Worm (Caenorhabditis elegans) whole organism, L1 larva: Measurements from ENCODE around the gene C11D2.4.
A peak's percentile ranks its signal among the peaks of the same experiment; 100 is the strongest.

Source experiments
- C16A3.4 ChIP-seq: fragments of 150-350 bp; optimal IDR thresholded peaks from 2 replicates; lab custom pipeline; 2014; ENCODE audit warnings: missing biosample characterization, missing genetic modification characterization
- F16B12.6 ChIP-seq: fragments of 150-350 bp; optimal IDR thresholded peaks from 2 replicates; lab custom pipeline; 2014; ENCODE audit warnings: missing biosample characterization, missing genetic modification characterization
- Y116A8C.19 ChIP-seq: sonication (generic microtip); optimal IDR thresholded peaks from 2 replicates; lab custom pipeline; 2016; ENCODE audit warnings: missing compliant biosample characterization, missing genetic modification characterization, borderline replicate concordance
- ceh-63 ChIP-seq: fragments of 200-800 bp; sonication (Bioruptor generic); optimal IDR thresholded peaks from 2 replicates; lab custom pipeline; 2018; ENCODE audit warnings: mild to moderate bottlenecking, missing genetic modification characterization, missing compliant biosample characterization
- ceh-90 ChIP-seq: sonication (generic microtip); optimal IDR thresholded peaks from 2 replicates; lab custom pipeline; 2016; ENCODE audit warnings: missing genetic modification characterization, missing compliant biosample characterization
- ces-1 ChIP-seq: fragments of 150-350 bp; optimal IDR thresholded peaks from 2 replicates; lab custom pipeline; 2014; ENCODE audit warnings: missing biosample characterization, missing genetic modification reagents, missing genetic modification characterization
- dpl-1 ChIP-seq, 3 experiments: fragments of 150-350 bp in 2 of 3; sonication (generic microtip) in 1 of 3; optimal IDR thresholded peaks; 2 replicates each; lab custom pipeline; 2014 to 2017; ENCODE audit warnings: missing biosample characterization in 3 of 3, missing genetic modification characterization in 3 of 3, missing genetic modification reagents in 3 of 3
- dsc-1 ChIP-seq: sonication (generic microtip); optimal IDR thresholded peaks from 2 replicates; lab custom pipeline; 2016; ENCODE audit warnings: mild to moderate bottlenecking, missing genetic modification characterization, missing compliant biosample characterization
- efl-1 ChIP-seq, 4 experiments: fragments of 150-350 bp; optimal IDR thresholded peaks in 3 of 4; peaks in 1 of 4; 1 replicate in 1 of 4; 2 replicates in 3 of 4; lab custom pipeline; 2014; ENCODE audit warnings: missing biosample characterization in 2 of 4, missing genetic modification characterization in 2 of 4, missing genetic modification reagents in 2 of 4
- efl-3 ChIP-seq: fragments of 200-800 bp; sonication (Bioruptor generic); optimal IDR thresholded peaks from 2 replicates; lab custom pipeline; 2018; ENCODE audit warnings: mild to moderate bottlenecking, missing genetic modification characterization, missing compliant biosample characterization
- grh-1 ChIP-seq: fragments of 200-800 bp; sonication (Bioruptor generic); IDR thresholded peaks from 2 replicates; pipeline ENCODE4 v1.3.6; 2022; ENCODE audit warnings: missing genetic modification reagents, missing genetic modification characterization, missing compliant biosample characterization
- hlh-17 ChIP-seq: fragments of 200-800 bp; sonication (Bioruptor generic); optimal IDR thresholded peaks from 2 replicates; lab custom pipeline; 2018; ENCODE audit warnings: missing genetic modification characterization, mild to moderate bottlenecking, missing compliant biosample characterization, moderate library complexity, borderline replicate concordance
- hlh-4 ChIP-seq: sonication (generic microtip); optimal IDR thresholded peaks from 2 replicates; lab custom pipeline; 2016; ENCODE audit warnings: mild to moderate bottlenecking, missing genetic modification characterization, missing compliant biosample characterization
- irx-1 ChIP-seq: sonication (generic microtip); optimal IDR thresholded peaks from 2 replicates; lab custom pipeline; 2016; ENCODE audit warnings: missing genetic modification characterization, missing compliant biosample characterization
- lin-15B ChIP-seq: fragments of 150-350 bp; sonication (generic microtip); optimal IDR thresholded peaks from 3 replicates; lab custom pipeline; 2014; ENCODE audit warnings: missing biosample characterization, missing genetic modification characterization
- lin-35 ChIP-seq, 2 experiments: fragments of 150-350 bp; optimal IDR thresholded peaks; 2 replicates each; lab custom pipeline; 2014; ENCODE audit warnings: missing biosample characterization in 2 of 2, missing genetic modification characterization in 2 of 2, missing genetic modification reagents in 2 of 2
- lsy-2 ChIP-seq, 2 experiments: fragments of 150-350 bp; optimal IDR thresholded peaks; 2 replicates each; lab custom pipeline; 2014; ENCODE audit warnings: missing biosample characterization in 2 of 2, missing genetic modification characterization in 2 of 2
- mab-9 ChIP-seq: fragments of 200-800 bp; sonication (Bioruptor generic); IDR thresholded peaks from 2 replicates; pipeline ENCODE4 v1.3.6; 2022; ENCODE audit warnings: missing genetic modification reagents, missing genetic modification characterization, missing compliant biosample characterization
- mdl-1 ChIP-seq, 2 experiments: fragments of 150-350 bp; optimal IDR thresholded peaks; 2 replicates each; lab custom pipeline; 2014 to 2017; ENCODE audit warnings: missing biosample characterization in 2 of 2, missing genetic modification characterization in 2 of 2, inconsistent platforms in 1 of 2
- mef-2 ChIP-seq: fragments of 150-350 bp; optimal IDR thresholded peaks from 2 replicates; lab custom pipeline; 2014; ENCODE audit warnings: missing biosample characterization, missing genetic modification characterization
- mep-1 ChIP-seq: fragments of 150-350 bp; optimal IDR thresholded peaks from 2 replicates; lab custom pipeline; 2014; ENCODE audit warnings: missing biosample characterization, missing genetic modification characterization
- nhr-11 ChIP-seq: fragments of 150-350 bp; optimal IDR thresholded peaks from 2 replicates; lab custom pipeline; 2014; ENCODE audit warnings: missing biosample characterization, missing genetic modification characterization
- nhr-19 ChIP-seq: fragments of 200-800 bp; sonication (Bioruptor generic); conservative IDR thresholded peaks from 2 replicates; pipeline ENCODE4 v1.3.6; 2022; ENCODE audit warnings: missing genetic modification characterization, missing compliant biosample characterization
- nhr-20 ChIP-seq: sonication (generic microtip); optimal IDR thresholded peaks from 2 replicates; lab custom pipeline; 2016; ENCODE audit warnings: mild to moderate bottlenecking, missing genetic modification characterization, missing compliant biosample characterization
- nhr-237 ChIP-seq: fragments of 150-350 bp; optimal IDR thresholded peaks from 2 replicates; lab custom pipeline; 2014; ENCODE audit warnings: missing biosample characterization, missing genetic modification characterization
- nhr-28 ChIP-seq: fragments of 150-350 bp; optimal IDR thresholded peaks from 2 replicates; lab custom pipeline; 2014; ENCODE audit warnings: missing biosample characterization, missing genetic modification characterization
- nhr-47 ChIP-seq: sonication (generic microtip); optimal IDR thresholded peaks from 2 replicates; lab custom pipeline; 2016; ENCODE audit warnings: mild to moderate bottlenecking, missing genetic modification characterization, moderate library complexity, missing compliant biosample characterization
- nhr-71 ChIP-seq: sonication (generic microtip); optimal IDR thresholded peaks from 2 replicates; lab custom pipeline; 2016; ENCODE audit warnings: mild to moderate bottlenecking, missing genetic modification characterization, moderate library complexity, missing compliant biosample characterization
- nhr-77 ChIP-seq: fragments of 150-350 bp; optimal IDR thresholded peaks from 2 replicates; lab custom pipeline; 2014; ENCODE audit warnings: missing biosample characterization, missing genetic modification characterization
- nhr-84 ChIP-seq: sonication (generic microtip); optimal IDR thresholded peaks from 2 replicates; lab custom pipeline; 2017; ENCODE audit warnings: missing biosample characterization, missing genetic modification characterization
- nhr-90 ChIP-seq: sonication (generic microtip); optimal IDR thresholded peaks from 2 replicates; lab custom pipeline; 2016; ENCODE audit warnings: mild to moderate bottlenecking, missing genetic modification characterization, missing compliant biosample characterization; ENCODE audit not compliant: poor library complexity
- pax-3 ChIP-seq: fragments of 200-800 bp; sonication (Bioruptor generic); optimal IDR thresholded peaks from 2 replicates; lab custom pipeline; 2018; ENCODE audit warnings: mild to moderate bottlenecking, missing genetic modification characterization, moderate library complexity, missing compliant biosample characterization
- pqm-1 ChIP-seq: sonication (generic microtip); optimal IDR thresholded peaks from 3 replicates; lab custom pipeline; 2017; ENCODE audit warnings: missing biosample characterization, missing genetic modification characterization
- rnt-1 ChIP-seq: sonication (generic microtip); optimal IDR thresholded peaks from 2 replicates; lab custom pipeline; 2016; ENCODE audit warnings: mild to moderate bottlenecking, missing genetic modification characterization, moderate library complexity, missing compliant biosample characterization
- skn-1 ChIP-seq: fragments of 150-350 bp; optimal IDR thresholded peaks from 2 replicates; lab custom pipeline; 2014; ENCODE audit warnings: missing biosample characterization, missing genetic modification characterization
- snpc-4 ChIP-seq: fragments of 150-350 bp; optimal IDR thresholded peaks from 2 replicates; lab custom pipeline; 2014; ENCODE audit warnings: missing biosample characterization, missing genetic modification characterization
- snu-23 ChIP-seq: sonication (generic microtip); optimal IDR thresholded peaks from 2 replicates; lab custom pipeline; 2016; ENCODE audit warnings: missing genetic modification characterization, missing compliant biosample characterization
- sox-4 ChIP-seq: sonication (generic microtip); optimal IDR thresholded peaks from 2 replicates; lab custom pipeline; 2016; ENCODE audit warnings: missing genetic modification characterization, missing compliant biosample characterization
- sptf-1 ChIP-seq: fragments of 150-350 bp; optimal IDR thresholded peaks from 2 replicates; lab custom pipeline; 2014; ENCODE audit warnings: missing biosample characterization, missing genetic modification characterization
- swsn-7 ChIP-seq: sonication (generic microtip); optimal IDR thresholded peaks from 2 replicates; lab custom pipeline; 2016; ENCODE audit warnings: missing genetic modification characterization, missing compliant biosample characterization
- tbx-2 ChIP-seq: sonication (generic microtip); optimal IDR thresholded peaks from 2 replicates; lab custom pipeline; 2016; ENCODE audit warnings: missing genetic modification characterization, missing compliant biosample characterization
- tlp-1 ChIP-seq: fragments of 150-350 bp; optimal IDR thresholded peaks from 2 replicates; lab custom pipeline; 2014; ENCODE audit warnings: missing biosample characterization, missing genetic modification characterization
- unc-130 ChIP-seq: fragments of 150-350 bp; optimal IDR thresholded peaks from 2 replicates; lab custom pipeline; 2017; ENCODE audit warnings: missing biosample characterization, missing genetic modification characterization, inconsistent platforms
- unc-30 ChIP-seq: sonication (generic microtip); optimal IDR thresholded peaks from 2 replicates; lab custom pipeline; 2017; ENCODE audit warnings: missing biosample characterization, missing genetic modification characterization
- unc-86 ChIP-seq: sonication (generic microtip); optimal IDR thresholded peaks from 2 replicates; lab custom pipeline; 2016; ENCODE audit warnings: missing genetic modification characterization, missing compliant biosample characterization
- xbp-1 ChIP-seq: sonication (generic microtip); optimal IDR thresholded peaks from 2 replicates; lab custom pipeline; 2016; ENCODE audit warnings: missing genetic modification characterization, missing compliant biosample characterization
- ztf-4 ChIP-seq: fragments of 150-350 bp; optimal IDR thresholded peaks from 2 replicates; lab custom pipeline; 2014; ENCODE audit warnings: missing biosample characterization, missing genetic modification characterization

Gene C11D2.4

ce11 chrIV:6156833-6157232 lies at the start of gene C11D2.4:
Gene C11D2.4 (minus strand): TSS chrIV:6156960.
- TF ChIP-seq mab-9 (GFP tag; lab: Robert Waterston, UW) (no peak), pqm-1 (no peak), nhr-28 (no peak), nhr-90 (peak; percentile 37), nhr-71 (tag; lab: Kevin White, UChicago) (peak; percentile 71), F16B12.6 (tag; lab: Kevin White, UChicago) (peak; percentile 89), dpl-1 (GFP tag; optimal IDR thresholded peaks at IDR 0.05; lab: Kevin White, UChicago) (peak; percentile 29 to 74 (median 66)), rnt-1 (tag; lab: Kevin White, UChicago) (peak; percentile 56), ces-1 (GFP tag; lab: Kevin White, UChicago) (no peak), sptf-1 (tag; lab: Kevin White, UChicago) (no peak), ztf-4 (tag; lab: Kevin White, UChicago) (no peak), sox-4 (no peak), swsn-7 (tag; lab: Kevin White, UChicago) (peak; percentile 57), efl-1 (optimal IDR thresholded peaks at IDR 0.05; lab: Kevin White, UChicago) (peak; percentile 61 to 74), efl-1 (GFP tag; optimal IDR thresholded peaks at IDR 0.05 in 1 of 2; lab: Kevin White, UChicago) (peak; percentile 64 to 93), nhr-237 (no peak), lin-15B (tag; lab: Kevin White, UChicago) (no peak), nhr-11 (tag; lab: Kevin White, UChicago) (no peak), efl-3 (GFP tag; lab: Kevin White, UChicago) (no peak), nhr-19 (GFP tag; lab: Robert Waterston, UW) (peak; percentile 51; the same call in 1 of the 2 replicates), dsc-1 (tag; lab: Kevin White, UChicago) (peak; percentile 75), unc-130 (tag; lab: Kevin White, UChicago) (peak; percentile 20), hlh-17 (GFP tag; lab: Kevin White, UChicago) (no peak), ceh-90 (tag; lab: Kevin White, UChicago) (no peak), nhr-20 (tag; lab: Kevin White, UChicago) (peak; percentile 57), pax-3 (no peak), nhr-84 (tag; lab: Kevin White, UChicago) (no peak), mef-2 (no peak), Y116A8C.19 (tag; lab: Kevin White, UChicago) (no peak), lsy-2 (tag; optimal IDR thresholded peaks at IDR 0.05; lab: Kevin White, UChicago) (peak; percentile 59 to 70), unc-86 (tag; lab: Kevin White, UChicago) (peak; percentile 5), snpc-4 (tag; lab: Kevin White, UChicago) (peak; percentile 55), mep-1 (tag; lab: Kevin White, UChicago) (peak; percentile 50), irx-1 (peak; percentile 48), tbx-2 (tag; lab: Kevin White, UChicago) (peak; percentile 55), mdl-1 (tag; optimal IDR thresholded peaks at IDR 0.05; lab: Kevin White, UChicago) (peak in 1 of 2 experiments; percentile 73), lin-35 (GFP tag; optimal IDR thresholded peaks at IDR 0.05; lab: Kevin White, UChicago) (peak; percentile 36 to 72), C16A3.4 (tag; lab: Kevin White, UChicago) (peak; percentile 26), snu-23 (GFP tag; lab: Kevin White, UChicago) (peak; percentile 73), nhr-77 (no peak), unc-30 (no peak), xbp-1 (peak; percentile 49), nhr-47 (peak; percentile 69), hlh-4 (no peak), skn-1 (tag; lab: Kevin White, UChicago) (peak; percentile 5), grh-1 (GFP tag; lab: Robert Waterston, UW) (peak; percentile 52), tlp-1 (tag; lab: Kevin White, UChicago) (no peak), ceh-63 (GFP tag; lab: Kevin White, UChicago) (no peak)
